Fruit fly (Drosophila melanogaster) whole organism, prepupa: ENCODE measurements around the gene Dus4.

Experiments
- CG11294 ChIP-seq: fragments of 200-800 bp; sonication (Bioruptor generic); IDR thresholded peaks from 2 replicates; pipeline ENCODE4 v1.3.6; 2022; ENCODE audit warnings: missing biosample characterization, missing genetic modification characterization
- CG11762 ChIP-seq: fragments of 200-800 bp; sonication (Bioruptor generic); optimal IDR thresholded peaks from 3 replicates; lab custom pipeline; 2016; ENCODE audit warnings: missing biosample characterization, missing genetic modification characterization; ENCODE audit not compliant: insufficient read depth
- CG3032 ChIP-seq: fragments of 200-800 bp; optimal IDR thresholded peaks from 2 replicates; lab custom pipeline; 2019; ENCODE audit warnings: missing biosample characterization, mild to moderate bottlenecking, missing genetic modification characterization, moderate library complexity
- CG8119 ChIP-seq: fragments of 200-800 bp; sonication (Bioruptor generic); IDR thresholded peaks from 3 replicates; pipeline ENCODE4 v1.3.6; 2022; ENCODE audit warnings: missing biosample characterization, missing genetic modification characterization
- Eip75B ChIP-seq: fragments of 200-800 bp; sonication (Bioruptor generic); optimal IDR thresholded peaks from 3 replicates; lab custom pipeline; 2016; ENCODE audit warnings: missing biosample characterization, missing genetic modification characterization
- Gug ChIP-seq: fragments of 200-800 bp; sonication (Bioruptor generic); IDR thresholded peaks from 2 replicates; pipeline ENCODE4 v1.3.6; 2022; ENCODE audit warnings: missing biosample characterization, missing genetic modification characterization
- Sox102F ChIP-seq: fragments of 200-800 bp; sonication (Bioruptor generic); optimal IDR thresholded peaks from 2 replicates; lab custom pipeline; 2016; ENCODE audit warnings: missing biosample characterization, mild to moderate bottlenecking, missing genetic modification characterization
- Sox14 ChIP-seq: fragments of 200-800 bp; sonication (Bioruptor generic); optimal IDR thresholded peaks from 3 replicates; lab custom pipeline; 2016; ENCODE audit warnings: missing biosample characterization, missing genetic modification characterization
- achi ChIP-seq: fragments of 200-800 bp; sonication (Bioruptor generic); optimal IDR thresholded peaks from 3 replicates; lab custom pipeline; 2016; ENCODE audit warnings: missing biosample characterization, missing genetic modification characterization
- esn ChIP-seq: fragments of 200-800 bp; sonication (Bioruptor generic); optimal IDR thresholded peaks from 2 replicates; lab custom pipeline; 2016; ENCODE audit warnings: missing biosample characterization, mild to moderate bottlenecking, missing genetic modification characterization, moderate library complexity
- svp ChIP-seq: fragments of 200-800 bp; sonication (Bioruptor generic); peaks from one replicate; lab custom pipeline; 2016; ENCODE audit warnings: missing biosample characterization, missing genetic modification characterization
- topi ChIP-seq: fragments of 200-800 bp; sonication (Bioruptor generic); optimal IDR thresholded peaks from 3 replicates; lab custom pipeline; 2016; ENCODE audit warnings: missing biosample characterization, missing genetic modification characterization

- TF ChIP-seq CG11294 (GFP tag; lab: Robert Waterston, UW) (no peak), topi (GFP tag; lab: Kevin White, UChicago) (no peak), Sox14 (GFP tag; lab: Kevin White, UChicago) (no peak), svp (no peak), esn (no peak), CG8119 (GFP tag; lab: Robert Waterston, UW) (no peak), CG3032 (tag; lab: Kevin White, UChicago) (no peak), achi (GFP tag; lab: Kevin White, UChicago) (no peak), Eip75B (GFP tag; lab: Kevin White, UChicago) (no peak), Sox102F (no peak), Gug (GFP tag; lab: Robert Waterston, UW) (no peak), CG11762 (GFP tag; lab: Kevin White, UChicago) (no peak)
Observed at dm6 chr2L:19024744-19025059, 38.4 kb upstream of the Dus4 start.
